Fruit fly (Drosophila melanogaster) whole organism, embryonic: ENCODE data around the gene CG14194.
A peak's percentile ranks its signal among the peaks of the same experiment; 100 is the strongest.

Source experiments
- Abd-B ChIP-seq: fragments of 200-800 bp; sonication (Bioruptor generic); optimal IDR thresholded peaks from 2 replicates; lab custom pipeline; 2018; ENCODE audit warnings: missing biosample characterization, mild to moderate bottlenecking, missing genetic modification characterization, moderate library complexity
- B-H2 ChIP-seq: fragments of 200-800 bp; sonication (Bioruptor generic); optimal IDR thresholded peaks from 2 replicates; lab custom pipeline; 2018; ENCODE audit warnings: missing biosample characterization, mild to moderate bottlenecking, missing genetic modification characterization
- BEAF-32 ChIP-seq: fragments of 200-800 bp; sonication (Bioruptor generic); optimal IDR thresholded peaks from 3 replicates; lab custom pipeline; 2017; ENCODE audit warnings: missing biosample characterization, missing genetic modification characterization, mild to moderate bottlenecking, moderate library complexity, missing genetic modification reagents
- CG10147 ChIP-seq: fragments of 200-800 bp; sonication (Bioruptor generic); optimal IDR thresholded peaks from 2 replicates; lab custom pipeline; 2019; ENCODE audit warnings: missing biosample characterization, mild to moderate bottlenecking, missing genetic modification characterization, moderate library complexity
- CG11398 ChIP-seq: fragments of 200-800 bp; sonication (Bioruptor generic); optimal IDR thresholded peaks from 2 replicates; lab custom pipeline; 2016; ENCODE audit warnings: missing biosample characterization, missing genetic modification characterization
- CG11560 ChIP-seq: fragments of 200-800 bp; sonication (Bioruptor generic); IDR thresholded peaks from 3 replicates; pipeline ENCODE4 v1.3.6; 2022; ENCODE audit warnings: missing biosample characterization, missing genetic modification characterization
- CG12769 ChIP-seq: fragments of 200-800 bp; sonication (Bioruptor generic); optimal IDR thresholded peaks from 2 replicates; lab custom pipeline; 2019; ENCODE audit warnings: missing biosample characterization, mild to moderate bottlenecking, missing genetic modification characterization, moderate library complexity
- CG17359 ChIP-seq: fragments of 200-800 bp; sonication (Bioruptor generic); optimal IDR thresholded peaks from 3 replicates; lab custom pipeline; 2018; ENCODE audit warnings: missing biosample characterization, mild to moderate bottlenecking, missing genetic modification characterization, moderate library complexity
- CG2202 ChIP-seq: fragments of 200-800 bp; sonication (Bioruptor generic); optimal IDR thresholded peaks from 2 replicates; lab custom pipeline; 2018; ENCODE audit warnings: missing biosample characterization, mild to moderate bottlenecking, missing genetic modification characterization
- CG30403 ChIP-seq: fragments of 200-800 bp; sonication (Bioruptor generic); optimal IDR thresholded peaks from 3 replicates; lab custom pipeline; 2016; ENCODE audit warnings: missing biosample characterization, missing genetic modification characterization
- CG5180 ChIP-seq: fragments of 200-800 bp; sonication (Bioruptor generic); optimal IDR thresholded peaks from 3 replicates; lab custom pipeline; 2017; ENCODE audit warnings: missing biosample characterization, missing genetic modification characterization, mild to moderate bottlenecking, moderate library complexity, missing genetic modification reagents
- CG5245 ChIP-seq: fragments of 200-800 bp; sonication (Bioruptor generic); optimal IDR thresholded peaks from 3 replicates; lab custom pipeline; 2016; ENCODE audit warnings: missing biosample characterization, missing genetic modification characterization
- CG5953 ChIP-seq: fragments of 200-800 bp; sonication (Bioruptor generic); IDR thresholded peaks from 2 replicates; pipeline ENCODE4 v1.3.6; 2022; ENCODE audit warnings: missing biosample characterization, missing genetic modification characterization
- CG8359 ChIP-seq: fragments of 200-800 bp; sonication (Bioruptor generic); optimal IDR thresholded peaks from 2 replicates; lab custom pipeline; 2017; ENCODE audit warnings: missing biosample characterization, mild to moderate bottlenecking, missing genetic modification characterization, borderline replicate concordance
- CG9609 ChIP-seq: fragments of 200-800 bp; sonication (Bioruptor generic); optimal IDR thresholded peaks from 3 replicates; lab custom pipeline; 2016; ENCODE audit warnings: missing biosample characterization, missing genetic modification characterization
- CG9797 ChIP-seq: fragments of 200-800 bp; sonication (Bioruptor generic); optimal IDR thresholded peaks from 3 replicates; lab custom pipeline; 2018; ENCODE audit warnings: missing biosample characterization, mild to moderate bottlenecking, missing genetic modification characterization
- CHES-1-like ChIP-seq: fragments of 200-800 bp; sonication (Bioruptor generic); optimal IDR thresholded peaks from 2 replicates; lab custom pipeline; 2016; ENCODE audit warnings: missing biosample characterization, missing genetic modification characterization
- D ChIP-seq, 2 experiments: fragments of 200-800 bp in 1 of 2; fragments of >200 bp in 1 of 2; sonication (Bioruptor generic) in 1 of 2; optimal IDR thresholded peaks; 2 replicates in 1 of 2; 3 replicates in 1 of 2; lab custom pipeline; 2017; ENCODE audit warnings: mild to moderate bottlenecking in 1 of 2, missing biosample characterization in 1 of 2, missing genetic modification characterization in 1 of 2, missing genetic modification reagents in 1 of 2
- Dfd ChIP-seq, 2 experiments: fragments of >200 bp; optimal IDR thresholded peaks; 2 replicates each; lab custom pipeline; 2017; ENCODE audit warnings: missing biosample characterization in 2 of 2, missing genetic modification characterization in 2 of 2
- Doc2 ChIP-seq: fragments of 200-800 bp; sonication (Bioruptor generic); IDR thresholded peaks from 2 replicates; pipeline ENCODE4 v1.3.6; 2022; ENCODE audit warnings: missing biosample characterization, missing genetic modification characterization
- Drgx ChIP-seq: fragments of 200-800 bp; sonication (Bioruptor generic); IDR thresholded peaks from 2 replicates; pipeline ENCODE4 v1.3.6; 2022; ENCODE audit warnings: missing biosample characterization, missing genetic modification characterization
- E2f1 ChIP-seq: fragments of 200-800 bp; sonication (Bioruptor generic); IDR thresholded peaks from 2 replicates; pipeline ENCODE4 v1.3.6; 2022; ENCODE audit warnings: missing biosample characterization, missing genetic modification characterization
- Fer2 ChIP-seq: fragments of 200-800 bp; sonication (Bioruptor generic); optimal IDR thresholded peaks from 2 replicates; lab custom pipeline; 2018; ENCODE audit warnings: missing biosample characterization, mild to moderate bottlenecking, missing genetic modification characterization, moderate library complexity
- HmgZ ChIP-seq: fragments of 200-800 bp; sonication (Bioruptor generic); optimal IDR thresholded peaks from 2 replicates; lab custom pipeline; 2018; ENCODE audit warnings: missing biosample characterization, mild to moderate bottlenecking, missing genetic modification characterization
- Hr78 ChIP-seq, 2 experiments: fragments of 200-800 bp in 1 of 2; fragments of >200 bp in 1 of 2; sonication (Bioruptor generic) in 1 of 2; optimal IDR thresholded peaks; 2 replicates each; lab custom pipeline; 2017 to 2019; ENCODE audit warnings: missing biosample characterization in 2 of 2, missing genetic modification characterization in 2 of 2, mild to moderate bottlenecking in 1 of 2, moderate library complexity in 1 of 2
- MESR4 ChIP-seq: fragments of 200-800 bp; sonication (Bioruptor generic); optimal IDR thresholded peaks from 2 replicates; lab custom pipeline; 2018; ENCODE audit warnings: missing biosample characterization, mild to moderate bottlenecking, missing genetic modification characterization, moderate library complexity
- Mad ChIP-seq: fragments of 200-800 bp; sonication (Bioruptor generic); optimal IDR thresholded peaks from 2 replicates; lab custom pipeline; 2016; ENCODE audit warnings: missing biosample characterization, missing genetic modification characterization
- Mes4 ChIP-seq: fragments of 200-800 bp; sonication (Bioruptor generic); optimal IDR thresholded peaks from 2 replicates; lab custom pipeline; 2016; ENCODE audit warnings: missing biosample characterization, missing genetic modification characterization
- Opbp ChIP-seq: fragments of 200-800 bp; sonication (Bioruptor generic); IDR thresholded peaks from 3 replicates; pipeline ENCODE4 v1.3.6; 2022; ENCODE audit warnings: missing biosample characterization, missing genetic modification characterization; ENCODE audit not compliant: partially characterized antibody
- bsh ChIP-seq, 2 experiments: fragments of 200-800 bp; sonication (Bioruptor generic); optimal IDR thresholded peaks; 2 replicates each; lab custom pipeline; 2017 to 2018; ENCODE audit warnings: mild to moderate bottlenecking in 2 of 2, missing biosample characterization in 2 of 2, missing genetic modification characterization in 2 of 2, moderate library complexity in 1 of 2
- btn ChIP-seq: fragments of 200-800 bp; sonication (Bioruptor generic); optimal IDR thresholded peaks from 2 replicates; lab custom pipeline; 2016; ENCODE audit warnings: missing biosample characterization, missing genetic modification characterization
- chinmo ChIP-seq: fragments of 200-800 bp; sonication (Bioruptor generic); IDR thresholded peaks from 4 replicates; pipeline ENCODE4 v1.3.6; 2022; ENCODE audit warnings: missing biosample characterization, missing genetic modification characterization; ENCODE audit not compliant: partially characterized antibody
- chm ChIP-seq: fragments of 200-800 bp; sonication (Bioruptor generic); IDR thresholded peaks from 2 replicates; pipeline ENCODE4 v1.3.6; 2022; ENCODE audit warnings: missing biosample characterization, missing genetic modification characterization
- crol ChIP-seq: fragments of 200-800 bp; sonication (Bioruptor generic); IDR thresholded peaks from 2 replicates; pipeline ENCODE4 v1.3.6; 2022; ENCODE audit warnings: missing biosample characterization, missing genetic modification characterization
- dmrt11E ChIP-seq: fragments of 200-800 bp; sonication (Bioruptor generic); optimal IDR thresholded peaks from 3 replicates; lab custom pipeline; 2018; ENCODE audit warnings: missing biosample characterization, mild to moderate bottlenecking, missing genetic modification characterization, moderate library complexity
- dysf ChIP-seq: fragments of 200-800 bp; sonication (Bioruptor generic); IDR thresholded peaks from 3 replicates; pipeline ENCODE4 v1.3.6; 2022; ENCODE audit warnings: missing biosample characterization, missing genetic modification characterization
- fd96Cb ChIP-seq: fragments of 200-800 bp; sonication (Bioruptor generic); optimal IDR thresholded peaks from 2 replicates; lab custom pipeline; 2018; ENCODE audit warnings: missing biosample characterization, mild to moderate bottlenecking, missing genetic modification characterization, moderate library complexity
- gcm ChIP-seq: fragments of 200-800 bp; sonication (Bioruptor generic); optimal IDR thresholded peaks from 2 replicates; lab custom pipeline; 2019; ENCODE audit warnings: missing biosample characterization, mild to moderate bottlenecking, missing genetic modification characterization, moderate library complexity
- gem ChIP-seq: fragments of 200-800 bp; sonication (Bioruptor generic); optimal IDR thresholded peaks from 2 replicates; lab custom pipeline; 2019; ENCODE audit warnings: missing biosample characterization, mild to moderate bottlenecking, missing genetic modification characterization, moderate library complexity
- lab ChIP-seq: fragments of 200-800 bp; sonication (Bioruptor generic); optimal IDR thresholded peaks from 3 replicates; lab custom pipeline; 2017; ENCODE audit warnings: missing biosample characterization, missing genetic modification characterization, mild to moderate bottlenecking, moderate library complexity, missing genetic modification reagents
- pfk ChIP-seq: fragments of 200-800 bp; sonication (Bioruptor generic); optimal IDR thresholded peaks from 2 replicates; lab custom pipeline; 2018; ENCODE audit warnings: missing biosample characterization, mild to moderate bottlenecking, missing genetic modification characterization, moderate library complexity
- sd ChIP-seq: fragments of 200-800 bp; sonication (Bioruptor generic); optimal IDR thresholded peaks from 3 replicates; lab custom pipeline; 2018; ENCODE audit warnings: missing biosample characterization, mild to moderate bottlenecking, missing genetic modification characterization, moderate library complexity
- sisA ChIP-seq: fragments of 200-800 bp; sonication (Bioruptor generic); IDR thresholded peaks from 2 replicates; pipeline ENCODE4 v1.3.6; 2022; ENCODE audit warnings: missing biosample characterization, missing genetic modification characterization
- slbo ChIP-seq: fragments of 200-800 bp; sonication (Bioruptor generic); IDR thresholded peaks from 2 replicates; pipeline ENCODE4 v1.3.6; 2022; ENCODE audit warnings: missing biosample characterization, missing genetic modification characterization
- so ChIP-seq: fragments of 200-800 bp; sonication (Bioruptor generic); IDR thresholded peaks from 3 replicates; pipeline ENCODE4 v1.3.6; 2022; ENCODE audit warnings: missing biosample characterization, missing genetic modification characterization
- sqz ChIP-seq: fragments of 200-800 bp; sonication (Bioruptor generic); optimal IDR thresholded peaks from 3 replicates; lab custom pipeline; 2018; ENCODE audit warnings: missing biosample characterization, mild to moderate bottlenecking, missing genetic modification characterization
- tio ChIP-seq: fragments of 200-800 bp; sonication (Bioruptor generic); optimal IDR thresholded peaks from 2 replicates; lab custom pipeline; 2017; ENCODE audit warnings: missing biosample characterization, missing genetic modification characterization, inconsistent platforms
- zen ChIP-seq: fragments of 200-800 bp; sonication (Bioruptor generic); optimal IDR thresholded peaks from 3 replicates; lab custom pipeline; 2018; ENCODE audit warnings: missing biosample characterization, mild to moderate bottlenecking, missing genetic modification characterization, moderate library complexity
- zen2 ChIP-seq: fragments of 200-800 bp; sonication (Bioruptor generic); IDR thresholded peaks from 3 replicates; pipeline ENCODE4 v1.3.6; 2022; ENCODE audit warnings: missing biosample characterization, missing genetic modification characterization; ENCODE audit not compliant: partially characterized antibody

CG14194 gene

dm6 chrX:19171926-19172325 is 21.4 kb upstream of the CG14194 start:
- TF ChIP-seq zen (tag; lab: Kevin White, UChicago) (no peak), Fer2 (tag; lab: Kevin White, UChicago) (no peak), pfk (GFP tag; lab: Kevin White, UChicago) (no peak), CG8359 (peak; percentile 17), dysf (GFP tag; lab: Robert Waterston, UW) (no peak), chm (GFP tag; lab: Robert Waterston, UW) (no peak), Opbp (GFP tag; lab: Robert Waterston, UW) (no peak), CG10147 (GFP tag; lab: Kevin White, UChicago) (no peak), Doc2 (GFP tag; lab: Robert Waterston, UW) (no peak), BEAF-32 (no peak), dmrt11E (tag; lab: Kevin White, UChicago) (no peak), MESR4 (GFP tag; lab: Kevin White, UChicago) (no peak), CG11560 (tag; lab: Robert Waterston, UW) (no peak), CG9609 (GFP tag; lab: Kevin White, UChicago) (no peak), CG12769 (peak; percentile 19), HmgZ (tag; lab: Kevin White, UChicago) (no peak), chinmo (peak; percentile 83), CG9797 (no peak), Mad (GFP tag; lab: Kevin White, UChicago) (no peak), Hr78 (GFP tag; optimal IDR thresholded peaks at IDR 0.05; lab: Kevin White, UChicago) (peak in 1 of 2 experiments; percentile 37), crol (GFP tag; lab: Robert Waterston, UW) (peak; percentile 62), CG5180 (GFP tag; lab: Kevin White, UChicago) (no peak), sqz (GFP tag; lab: Kevin White, UChicago) (no peak), CHES-1-like (GFP tag; lab: Kevin White, UChicago) (no peak), Dfd (GFP tag; optimal IDR thresholded peaks at IDR 0.05; lab: Kevin White, UChicago) (no peak), lab (GFP tag; lab: Kevin White, UChicago) (no peak), D (optimal IDR thresholded peaks at IDR 0.05; lab: Kevin White, UChicago) (no peak), D (GFP tag; optimal IDR thresholded peaks at IDR 0.05; lab: Kevin White, UChicago) (no peak), sd (peak; percentile 71), CG2202 (tag; lab: Kevin White, UChicago) (no peak), btn (GFP tag; lab: Kevin White, UChicago) (no peak)

- no peak for TF ChIP-seq CG5953 (GFP tag; lab: Robert Waterston, UW)
- peak; percentile 0 for TF ChIP-seq Mes4 (GFP tag; lab: Kevin White, UChicago)
- no peak for TF ChIP-seq zen2 (GFP tag; lab: Robert Waterston, UW)
- peak; percentile 14 for TF ChIP-seq CG5245
- TF ChIP-seq CG30403 (GFP tag; lab: Kevin White, UChicago) = peak; percentile 12
- 0 out of 3 replicates have a peak, but pooled peaks have one; percentile 26 for TF ChIP-seq so (GFP tag; lab: Robert Waterston, UW)
- 0 out of 3 replicates have a peak, but pooled peaks have one; percentile 36 for TF ChIP-seq dysf (GFP tag; lab: Robert Waterston, UW)
- peak; percentile 61 for TF ChIP-seq Drgx (GFP tag; lab: Robert Waterston, UW)
- peak; percentile 10 to 16 for TF ChIP-seq bsh (GFP tag; optimal IDR thresholded peaks at IDR 0.05; lab: Kevin White, UChicago)
- TF ChIP-seq E2f1 = 0 out of 2 replicates have a peak, but pooled peaks have one; percentile 6
- TF ChIP-seq sisA (GFP tag; lab: Robert Waterston, UW) = 0 out of 2 replicates have a peak, but pooled peaks have one; percentile 33
- TF ChIP-seq Abd-B (GFP tag; lab: Kevin White, UChicago) = peak; percentile 1
- peak; percentile 39 for TF ChIP-seq slbo (GFP tag; lab: Robert Waterston, UW)
- peak; percentile 0 for TF ChIP-seq CG17359 (tag; lab: Kevin White, UChicago)
- peak; percentile 8 for TF ChIP-seq tio (GFP tag; lab: Kevin White, UChicago)
- TF ChIP-seq B-H2 (GFP tag; lab: Kevin White, UChicago) = no peak
- TF ChIP-seq gem (tag; lab: Kevin White, UChicago) = peak; percentile 41
- TF ChIP-seq fd96Cb (tag; lab: Kevin White, UChicago) = peak; percentile 6
- no peak for TF ChIP-seq CG11560 (tag; lab: Robert Waterston, UW)
- TF ChIP-seq CG11398 = no peak
- TF ChIP-seq gcm = no peak
Measured at dm6 chrX:19172955-19173354, 20.4 kb upstream of the CG14194 start.
